Worm (Caenorhabditis elegans) whole organism, L1 larva: ENCODE results near the gene Y67D8C.22.

Experiments
- fos-1 ChIP-seq: fragments of 150-350 bp; optimal IDR thresholded peaks from 2 replicates; lab custom pipeline; 2014; ENCODE audit warnings: missing biosample characterization, missing genetic modification characterization
- lin-39 ChIP-seq: fragments of 150-350 bp; optimal IDR thresholded peaks from 2 replicates; lab custom pipeline; 2014; ENCODE audit warnings: missing biosample characterization, missing genetic modification reagents, missing genetic modification characterization
- nhr-11 ChIP-seq: fragments of 150-350 bp; optimal IDR thresholded peaks from 2 replicates; lab custom pipeline; 2014; ENCODE audit warnings: missing biosample characterization, missing genetic modification characterization

- TF ChIP-seq fos-1 (no peak), nhr-11 (tag; lab: Kevin White, UChicago) (no peak), lin-39 (tag; lab: Kevin White, UChicago) (no peak)
Measured at ce11 chrIV:3038740-3039139, 37.4 kb downstream of the Y67D8C.22 start.
